Worm (Caenorhabditis elegans) whole organism, L3 larva: ENCODE data around the gene T10B9.9.

Source experiments
- ZK546.5 ChIP-seq: sonication (generic microtip); optimal IDR thresholded peaks from 2 replicates; lab custom pipeline; 2017; ENCODE audit warnings: missing biosample characterization, missing genetic modification characterization
- ztf-11 ChIP-seq: fragments of 150-350 bp; optimal IDR thresholded peaks from 2 replicates; lab custom pipeline; 2014; ENCODE audit warnings: missing biosample characterization, missing genetic modification characterization

ce11 chrII:9774653-9775052 is 1.0 kb downstream of the T10B9.9 start:
- no peak for TF ChIP-seq ztf-11 (tag; lab: Kevin White, UChicago)
- TF ChIP-seq ZK546.5, result no peak
